Fruit fly (Drosophila melanogaster): ENCODE measurements around the gene CG12093.

Gene CG12093

DNA sequence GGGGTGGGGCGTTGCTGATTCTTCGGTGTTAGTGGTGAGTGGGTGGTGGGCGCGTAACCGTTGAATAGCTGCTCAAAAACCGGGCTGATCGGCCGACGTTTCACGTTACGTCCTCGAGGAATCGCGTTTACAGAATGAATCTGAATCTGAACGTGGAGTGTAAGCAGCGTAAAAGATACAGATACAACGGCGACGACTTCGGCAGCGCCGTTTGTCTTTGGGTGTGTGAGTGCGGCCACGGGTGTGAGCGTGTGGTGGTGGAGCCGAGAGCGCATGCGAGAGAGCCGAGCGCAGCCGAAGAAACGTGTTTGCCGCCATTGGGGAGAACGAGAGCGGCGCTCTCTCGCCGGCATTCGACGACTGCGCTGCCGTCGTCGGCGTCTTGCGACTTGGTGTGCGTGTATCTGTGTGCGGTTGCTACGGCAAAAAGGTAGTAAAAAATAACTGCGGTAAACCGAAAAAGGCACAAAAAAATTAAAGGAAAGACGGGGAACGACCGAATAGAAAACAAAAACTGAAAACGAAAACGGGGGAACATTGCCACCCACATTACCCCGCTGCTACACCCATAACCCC is 47.2 kb upstream of the CG12093 start (continued):
- TF ChIP-seq kay (GFP tag; optimal IDR thresholded peaks at IDR 0.05) (no peak), nom (GFP tag; optimal IDR thresholded peaks at IDR 0.05) (peak; percentile 99), Hr51 (GFP tag; optimal IDR thresholded peaks at IDR 0.05) (peak in 1 of 2 experiments; percentile 4), CG6854 (GFP tag; optimal IDR thresholded peaks at IDR 0.05) (no peak), CG13624 (GFP tag; optimal IDR thresholded peaks at IDR 0.05) (no peak), CG17359 (tag; optimal IDR thresholded peaks at IDR 0.05) (no peak), onecut (GFP tag; IDR thresholded peaks at IDR 0.05) (peak; percentile 22; the same call in 1 of the 2 replicates), CG6765 (GFP tag; optimal IDR thresholded peaks at IDR 0.05) (peak; percentile 54), CG9932 (GFP tag; IDR thresholded peaks at IDR 0.05) (0 out of 2 replicates have a peak, but pooled peaks have one; percentile 14), Blimp-1 (GFP tag; optimal IDR thresholded peaks at IDR 0.05) (no peak), jing (GFP tag; optimal IDR thresholded peaks at IDR 0.05) (no peak), CG12942 (GFP tag; optimal IDR thresholded peaks at IDR 0.05) (no peak), bigmax (GFP tag; optimal IDR thresholded peaks at IDR 0.05) (peak; percentile 43), Hmx (GFP tag; optimal IDR thresholded peaks at IDR 0.05) (no peak), CG2202 (tag; optimal IDR thresholded peaks at IDR 0.05) (no peak), H15 (GFP tag; IDR thresholded peaks at IDR 0.05) (no peak), Nf-YA (GFP tag; IDR thresholded peaks at IDR 0.05) (no peak), pros (GFP tag; optimal IDR thresholded peaks at IDR 0.05) (peak; percentile 96), ind (GFP tag; optimal IDR thresholded peaks at IDR 0.05) (no peak), hbn (GFP tag; IDR thresholded peaks at IDR 0.05; ENCODE audit: partially characterized antibody) (peak; percentile 28; the same call in 1 of the 2 replicates), CG18262 (tag; optimal IDR thresholded peaks at IDR 0.05) (peak; percentile 2), vnd (GFP tag; IDR thresholded peaks at IDR 0.05; ENCODE audit: partially characterized antibody) (no peak), ro (GFP tag; IDR thresholded peaks at IDR 0.05) (no peak), hkb (optimal IDR thresholded peaks at IDR 0.05) (no peak), hkb (GFP tag; IDR thresholded peaks at IDR 0.05) (peak; percentile 68; the same call in 1 of the 2 replicates), HLH4C (GFP tag; IDR thresholded peaks at IDR 0.05; ENCODE audit: partially characterized antibody) (peak; percentile 26; the same call in 1 of the 3 replicates), CG12391 (tag; optimal IDR thresholded peaks at IDR 0.05) (peak; percentile 8), CG14667 (GFP tag; IDR thresholded peaks at IDR 0.05) (no peak), Jarid2 (GFP tag; optimal IDR thresholded peaks at IDR 0.05) (peak; percentile 89), CG14860 (GFP tag; IDR thresholded peaks at IDR 0.05; ENCODE audit: partially characterized antibody) (no peak), sd (tag; optimal IDR thresholded peaks at IDR 0.05) (peak; percentile 68), Taf1 (GFP tag; IDR thresholded peaks at IDR 0.05) (no peak), Drgx (GFP tag; IDR thresholded peaks at IDR 0.05) (peak; percentile 84), CG15073 (GFP tag; optimal IDR thresholded peaks at IDR 0.05) (no peak), crol (GFP tag; IDR thresholded peaks at IDR 0.05) (peak; percentile 62), Dbx (GFP tag; IDR thresholded peaks at IDR 0.05) (peak; percentile 73; the same call in 1 of the 3 replicates), Lim3 (GFP tag; IDR thresholded peaks at IDR 0.05) (no peak), Hsf (GFP tag; optimal IDR thresholded peaks at IDR 0.05) (no peak), unpg (GFP tag; optimal IDR thresholded peaks at IDR 0.05) (peak; percentile 15), CG12744 (GFP tag; optimal IDR thresholded peaks at IDR 0.05) (no peak), CG15696 (tag; optimal IDR thresholded peaks at IDR 0.05) (no peak), pnt (GFP tag; optimal IDR thresholded peaks at IDR 0.05) (no peak), Med (GFP tag) (peak; percentile 89), Side (GFP tag; optimal IDR thresholded peaks at IDR 0.05) (peak; percentile 46), z (GFP tag; IDR thresholded peaks at IDR 0.05) (0 out of 3 replicates have a peak, but pooled peaks have one; percentile 42), Dip2 (GFP tag; IDR thresholded peaks at IDR 0.05) (no peak), dmrt11E (tag; optimal IDR thresholded peaks at IDR 0.05) (no peak), CG6813 (GFP tag; optimal IDR thresholded peaks at IDR 0.05) (peak; percentile 26), hth (optimal IDR thresholded peaks at IDR 0.05) (no peak), CG12155 (GFP tag; optimal IDR thresholded peaks at IDR 0.05) (no peak)
